Worm (Caenorhabditis elegans): Measurements from ENCODE around the gene F46F5.1.

F46F5.1 gene

DNA sequence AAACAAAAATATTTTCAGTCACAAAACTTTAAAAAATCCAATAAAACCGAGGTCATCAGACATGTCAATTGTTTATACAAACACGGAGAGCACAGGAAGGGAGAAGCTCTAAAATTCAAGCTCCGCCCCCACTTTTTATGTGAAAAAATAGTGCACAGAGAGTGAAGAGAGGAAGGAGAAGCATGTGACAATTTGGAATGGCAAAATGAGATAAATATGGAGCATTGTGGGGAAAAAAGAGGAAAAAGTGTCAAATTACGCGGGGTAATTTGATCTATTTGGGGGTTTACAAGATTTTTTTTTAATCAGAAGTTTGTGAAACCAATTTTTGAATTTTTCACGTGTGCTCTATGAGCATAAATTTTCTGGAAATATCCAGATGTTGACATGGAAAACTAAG lies 28.8 kb downstream of the F46F5.1 start:
- TF ChIP-seq nhr-20 (tag; optimal IDR thresholded peaks at IDR 0.05) (peak; percentile 18), lin-39 (tag; optimal IDR thresholded peaks at IDR 0.05) (no peak), rnt-1 (tag; optimal IDR thresholded peaks at IDR 0.05) (no peak), dsc-1 (tag; optimal IDR thresholded peaks at IDR 0.05) (peak; percentile 70), nhr-76 (tag; optimal IDR thresholded peaks at IDR 0.05) (no peak), fkh-8 (tag; optimal IDR thresholded peaks at IDR 0.05) (peak; percentile 24), nhr-71 (tag; optimal IDR thresholded peaks at IDR 0.05) (peak; percentile 51), lsy-2 (tag; optimal IDR thresholded peaks at IDR 0.05) (peak in 1 of 2 experiments; percentile 33), snpc-4 (tag; optimal IDR thresholded peaks at IDR 0.05) (no peak), Y116A8C.19 (tag; optimal IDR thresholded peaks at IDR 0.05; ENCODE audit: borderline replicate concordance) (no peak), aly-2 (tag; optimal IDR thresholded peaks at IDR 0.05) (no peak), lin-35 (GFP tag; optimal IDR thresholded peaks at IDR 0.05) (peak in 1 of 2 experiments; percentile 1), ceh-8 (GFP tag; optimal IDR thresholded peaks at IDR 0.05) (no peak), fkh-10 (GFP tag; optimal IDR thresholded peaks at IDR 0.05) (no peak), unc-130 (tag; optimal IDR thresholded peaks at IDR 0.05) (no peak), egl-13 (tag; optimal IDR thresholded peaks at IDR 0.05) (peak; percentile 32), tbx-2 (tag; optimal IDR thresholded peaks at IDR 0.05) (peak; percentile 26), unc-98 (GFP tag; IDR thresholded peaks at IDR 0.05) (no peak), nhr-85 (tag) (no peak), mep-1 (tag; optimal IDR thresholded peaks at IDR 0.05) (no peak), nhr-47 (tag; optimal IDR thresholded peaks at IDR 0.05) (peak; percentile 29), ets-5 (GFP tag; IDR thresholded peaks at IDR 0.05) (no peak), snu-23 (GFP tag; optimal IDR thresholded peaks at IDR 0.05) (peak; percentile 12), elt-3 (tag; optimal IDR thresholded peaks at IDR 0.05) (no peak), tlp-1 (tag; optimal IDR thresholded peaks at IDR 0.05) (no peak), hlh-4 (tag; optimal IDR thresholded peaks at IDR 0.05) (no peak), swsn-7 (tag; optimal IDR thresholded peaks at IDR 0.05) (peak; percentile 10), elt-2 (tag; optimal IDR thresholded peaks at IDR 0.05) (peak; percentile 39), nhr-77 (tag; optimal IDR thresholded peaks at IDR 0.05) (no peak), vab-15 (tag; optimal IDR thresholded peaks at IDR 0.05) (no peak), lin-14 (GFP tag; optimal IDR thresholded peaks at IDR 0.05) (peak; percentile 72), xbp-1 (tag; optimal IDR thresholded peaks at IDR 0.05) (no peak), irx-1 (tag; optimal IDR thresholded peaks at IDR 0.05) (peak; percentile 57), dpl-1 (GFP tag; optimal IDR thresholded peaks at IDR 0.05) (peak in 1 of 3 experiments; percentile 10), pax-3 (tag; optimal IDR thresholded peaks at IDR 0.05) (peak; percentile 7), aha-1 (tag; optimal IDR thresholded peaks at IDR 0.05) (no peak), sup-37 (GFP tag; optimal IDR thresholded peaks at IDR 0.05) (no peak)

ce11 chrII:760276-760675 lies 31.5 kb downstream of the F46F5.1 start:
- TF ChIP-seq snpc-4 (tag; optimal IDR thresholded peaks at IDR 0.05), result no peak
- TF ChIP-seq Y116A8C.19 (tag; optimal IDR thresholded peaks at IDR 0.05; ENCODE audit: borderline replicate concordance), result no peak
- no peak for TF ChIP-seq nhr-47 (tag; optimal IDR thresholded peaks at IDR 0.05)
- no peak for TF ChIP-seq pag-3 (tag; optimal IDR thresholded peaks at IDR 0.05; ENCODE audit: borderline replicate concordance, insufficient read depth)
- TF ChIP-seq aha-1 (tag; optimal IDR thresholded peaks at IDR 0.05), result no peak
- no peak for TF ChIP-seq snu-23 (GFP tag; optimal IDR thresholded peaks at IDR 0.05)
- no peak for TF ChIP-seq skn-1 (tag; optimal IDR thresholded peaks at IDR 0.05)
- TF ChIP-seq C04F5.9 (tag; optimal IDR thresholded peaks at IDR 0.05), result no peak
- TF ChIP-seq lin-39 (tag; optimal IDR thresholded peaks at IDR 0.05), result no peak
- no peak for TF ChIP-seq elt-3 (tag; optimal IDR thresholded peaks at IDR 0.05)
- no peak for TF ChIP-seq nhr-28 (tag; optimal IDR thresholded peaks at IDR 0.05)
- TF ChIP-seq alr-1 (tag; optimal IDR thresholded peaks at IDR 0.05; ENCODE audit: borderline replicate concordance), result no peak
- no peak for TF ChIP-seq fkh-10 (GFP tag; optimal IDR thresholded peaks at IDR 0.05)
- no peak for TF ChIP-seq lin-13 (GFP tag; optimal IDR thresholded peaks at IDR 0.05)
- TF ChIP-seq blmp-1 (tag; optimal IDR thresholded peaks at IDR 0.05), result no peak
- no peak for TF ChIP-seq nhr-77 (tag; optimal IDR thresholded peaks at IDR 0.05)
- TF ChIP-seq nhr-12 (tag; optimal IDR thresholded peaks at IDR 0.05), result no peak

Data from whole organism, L1 larva.